Fruit fly (Drosophila melanogaster) ovary, adult (tissue): ENCODE measurements around the gene CG13293.

Experiments used
- CG17801 ChIP-seq: fragments of 200-800 bp; optimal IDR thresholded peaks from 2 replicates; lab custom pipeline; 2019; ENCODE audit warnings: missing biosample characterization, mild to moderate bottlenecking, missing genetic modification characterization, moderate library complexity; ENCODE audit not compliant: partially characterized antibody

The CG13293 gene

dm6 chr3L:6108264-6109060 lies 25.8 kb downstream of the CG13293 start:
- no peak for TF ChIP-seq CG17801 (GFP tag; lab: Kevin White, UChicago)

dm6 chr3L:6110673-6111449 lies 28.2 kb downstream of the CG13293 start:
- TF ChIP-seq CG17801 (GFP tag; lab: Kevin White, UChicago), result no peak

dm6 chr3L:6111458-6111857 lies 28.8 kb downstream of the CG13293 start:
- TF ChIP-seq CG17801 (GFP tag; lab: Kevin White, UChicago), result no peak

- no peak for TF ChIP-seq CG17801 (GFP tag; lab: Kevin White, UChicago)
Observed at dm6 chr3L:6115505-6115904, 32.8 kb downstream of the CG13293 start.

dm6 chr3L:6116881-6117280 lies 34.2 kb downstream of the CG13293 start:
- no peak for TF ChIP-seq CG17801 (GFP tag; lab: Kevin White, UChicago)

dm6 chr3L:6124616-6125408 lies 42.1 kb downstream of the CG13293 start:
- no peak for TF ChIP-seq CG17801 (GFP tag; lab: Kevin White, UChicago)

dm6 chr3L:6125409-6125689 lies 42.7 kb downstream of the CG13293 start:
- TF ChIP-seq CG17801 (GFP tag; lab: Kevin White, UChicago), result no peak

dm6 chr3L:6129591-6129990 lies 46.9 kb downstream of the CG13293 start:
- TF ChIP-seq CG17801 (GFP tag; lab: Kevin White, UChicago), result no peak

dm6 chr3L:6130944-6131343 lies 48.3 kb downstream of the CG13293 start, which contains the start of gene Lcp65Ag3:
Gene Lcp65Ag3, minus strand, starts transcription at chr3L:6130989.
- TF ChIP-seq CG17801 (GFP tag; lab: Kevin White, UChicago), result no peak

- no peak for TF ChIP-seq CG17801 (GFP tag; lab: Kevin White, UChicago)
Observed at dm6 chr3L:6132009-6132408, 49.3 kb downstream of the CG13293 start, which contains the start of gene Cpr65Au. Gene Cpr65Au, minus strand, starts transcription at chr3L:6132109.

- no peak for TF ChIP-seq CG17801 (GFP tag; lab: Kevin White, UChicago)
Observed at dm6 chr3L:6133546-6133945, 50.9 kb downstream of the CG13293 start, which contains the start of gene Lcp65Ag2. Gene Lcp65Ag2, minus strand, starts transcription at chr3L:6133593.

dm6 chr3L:6135174-6135573 lies 52.5 kb downstream of the CG13293 start, which contains the start of gene Lcp65Ag1:
Gene Lcp65Ag1, minus strand, starts transcription at chr3L:6135274.
- TF ChIP-seq CG17801 (GFP tag; lab: Kevin White, UChicago), result no peak

dm6 chr3L:6136691-6137090 lies 54.0 kb downstream of the CG13293 start, which contains the start of gene Lcp65Af:
Gene Lcp65Af, minus strand, starts transcription at chr3L:6136791.
- no peak for TF ChIP-seq CG17801 (GFP tag; lab: Kevin White, UChicago)

dm6 chr3L:6138018-6138417 lies 55.3 kb downstream of the CG13293 start, which contains the start of gene Lcp65Ae:
Gene Lcp65Ae, minus strand, starts transcription at chr3L:6138118.
- TF ChIP-seq CG17801 (GFP tag; lab: Kevin White, UChicago), result no peak

dm6 chr3L:6138586-6138985 lies 55.9 kb downstream of the CG13293 start:
- no peak for TF ChIP-seq CG17801 (GFP tag; lab: Kevin White, UChicago)
